Fruit fly (Drosophila melanogaster) whole organism, embryonic: ENCODE data around the gene CG1309.

Experiments
- Awh ChIP-seq: fragments of 200-800 bp; sonication (Bioruptor generic); IDR thresholded peaks from 2 replicates; pipeline ENCODE4, ENCODE4 v1.3.6; 2022; ENCODE audit warnings: missing biosample characterization, missing genetic modification characterization
- CG10543 ChIP-seq: fragments of 200-800 bp; sonication (Bioruptor generic); optimal IDR thresholded peaks from 3 replicates; lab custom pipeline; 2017; ENCODE audit warnings: missing biosample characterization, mild to moderate bottlenecking, missing genetic modification characterization, moderate library complexity
- CG10959 ChIP-seq: fragments of 200-800 bp; sonication (Bioruptor generic); IDR thresholded peaks from 2 replicates; pipeline ENCODE4 v1.3.6; 2022; ENCODE audit warnings: missing biosample characterization, missing genetic modification characterization
- CG12104 ChIP-seq: fragments of 200-800 bp; sonication (Bioruptor generic); optimal IDR thresholded peaks from 3 replicates; lab custom pipeline; 2016; ENCODE audit warnings: missing biosample characterization, missing genetic modification characterization
- CG12219 ChIP-seq: fragments of 200-800 bp; sonication (Bioruptor generic); optimal IDR thresholded peaks from 3 replicates; lab custom pipeline; 2018; ENCODE audit warnings: missing biosample characterization, mild to moderate bottlenecking, missing genetic modification characterization
- CG14441 ChIP-seq: fragments of 200-800 bp; sonication (Bioruptor generic); IDR thresholded peaks from 2 replicates; pipeline ENCODE4 v1.3.6; 2022; ENCODE audit warnings: missing biosample characterization, missing genetic modification characterization
- CG1603 ChIP-seq: fragments of 200-800 bp; sonication (Bioruptor generic); optimal IDR thresholded peaks from 2 replicates; lab custom pipeline; 2019; ENCODE audit warnings: missing biosample characterization, mild to moderate bottlenecking, missing genetic modification characterization, moderate library complexity
- CG1647 ChIP-seq: fragments of 200-800 bp; sonication (Bioruptor generic); optimal IDR thresholded peaks from 3 replicates; lab custom pipeline; 2016; ENCODE audit warnings: missing biosample characterization, missing genetic modification characterization
- CG16779 ChIP-seq: fragments of 200-800 bp; sonication (Bioruptor generic); IDR thresholded peaks from 2 replicates; pipeline ENCODE4 v1.3.6; 2022; ENCODE audit warnings: missing biosample characterization, missing genetic modification characterization
- CG17829 ChIP-seq: fragments of 200-800 bp; optimal IDR thresholded peaks from 2 replicates; lab custom pipeline; 2019; ENCODE audit warnings: missing biosample characterization, mild to moderate bottlenecking, missing genetic modification characterization, moderate library complexity
- CG2678 ChIP-seq: fragments of 200-800 bp; sonication (Bioruptor generic); optimal IDR thresholded peaks from 3 replicates; lab custom pipeline; 2019; ENCODE audit warnings: missing biosample characterization, mild to moderate bottlenecking, missing genetic modification characterization, moderate library complexity
- CG32532 ChIP-seq: fragments of 200-800 bp; sonication (Bioruptor generic); IDR thresholded peaks from 2 replicates; pipeline ENCODE4 v1.3.6; 2022; ENCODE audit warnings: missing biosample characterization, missing genetic modification characterization
- CG5180 ChIP-seq: fragments of 200-800 bp; sonication (Bioruptor generic); optimal IDR thresholded peaks from 3 replicates; lab custom pipeline; 2017; ENCODE audit warnings: missing biosample characterization, missing genetic modification characterization, mild to moderate bottlenecking, moderate library complexity, missing genetic modification reagents
- CG5245 ChIP-seq: fragments of 200-800 bp; sonication (Bioruptor generic); optimal IDR thresholded peaks from 3 replicates; lab custom pipeline; 2016; ENCODE audit warnings: missing biosample characterization, missing genetic modification characterization
- CG6791 ChIP-seq: fragments of 200-800 bp; sonication (Bioruptor generic); IDR thresholded peaks from 3 replicates; pipeline ENCODE4 v1.3.6; 2022; ENCODE audit warnings: missing biosample characterization, missing genetic modification characterization; ENCODE audit not compliant: partially characterized antibody
- CG6813 ChIP-seq: fragments of 200-800 bp; sonication (Bioruptor generic); optimal IDR thresholded peaks from 2 replicates; lab custom pipeline; 2017; ENCODE audit warnings: missing biosample characterization, missing genetic modification characterization, mild to moderate bottlenecking, moderate library complexity, missing genetic modification reagents
- CG7987 ChIP-seq: fragments of 200-800 bp; sonication (Bioruptor generic); optimal IDR thresholded peaks from 2 replicates; lab custom pipeline; 2018; ENCODE audit warnings: missing biosample characterization, mild to moderate bottlenecking, missing genetic modification characterization, moderate library complexity
- Fer1 ChIP-seq: fragments of 200-800 bp; sonication (Bioruptor generic); optimal IDR thresholded peaks from 2 replicates; lab custom pipeline; 2017; ENCODE audit warnings: missing biosample characterization, mild to moderate bottlenecking, missing genetic modification characterization
- Hey ChIP-seq: fragments of 200-800 bp; sonication (Bioruptor generic); optimal IDR thresholded peaks from 3 replicates; lab custom pipeline; 2018; ENCODE audit warnings: missing biosample characterization, mild to moderate bottlenecking, missing genetic modification characterization
- HmgZ ChIP-seq: fragments of 200-800 bp; sonication (Bioruptor generic); optimal IDR thresholded peaks from 2 replicates; lab custom pipeline; 2018; ENCODE audit warnings: missing biosample characterization, mild to moderate bottlenecking, missing genetic modification characterization
- Hr78 ChIP-seq, 2 experiments: fragments of 200-800 bp in 1 of 2; fragments of >200 bp in 1 of 2; sonication (Bioruptor generic) in 1 of 2; optimal IDR thresholded peaks; 2 replicates each; lab custom pipeline; 2017 to 2019; ENCODE audit warnings: missing biosample characterization in 2 of 2, missing genetic modification characterization in 2 of 2, mild to moderate bottlenecking in 1 of 2, moderate library complexity in 1 of 2
- Med ChIP-seq: fragments of 200-800 bp; sonication (Bioruptor generic); peaks from one replicate; lab custom pipeline; 2016; ENCODE audit warnings: missing biosample characterization, missing genetic modification characterization, mild to moderate bottlenecking, inconsistent platforms, moderate library complexity
- Nf-YC ChIP-seq: fragments of 200-800 bp; optimal IDR thresholded peaks from 3 replicates; lab custom pipeline; 2019; ENCODE audit warnings: missing biosample characterization, mild to moderate bottlenecking, missing genetic modification characterization, moderate library complexity
- Optix ChIP-seq: fragments of 200-800 bp; sonication (Bioruptor generic); IDR thresholded peaks from 3 replicates; pipeline ENCODE4 v1.3.6; 2022; ENCODE audit warnings: missing biosample characterization, missing genetic modification characterization
- Rfx ChIP-seq: fragments of 200-800 bp; sonication (Bioruptor generic); IDR thresholded peaks from 2 replicates; pipeline ENCODE4 v1.3.6; 2022; ENCODE audit warnings: missing biosample characterization, missing genetic modification characterization
- Stat92E ChIP-seq, 3 experiments: fragments of >200 bp in 2 of 3; fragments of 200-800 bp in 1 of 3; sonication (Bioruptor generic) in 1 of 3; optimal IDR thresholded peaks; 2 replicates each; lab custom pipeline; 2017 to 2019; ENCODE audit warnings: missing biosample characterization in 3 of 3, missing genetic modification characterization in 3 of 3, mild to moderate bottlenecking in 1 of 3, moderate library complexity in 1 of 3
- Trl ChIP-seq, 3 experiments: fragments of >200 bp in 2 of 3; fragments of 200-800 bp in 1 of 3; sonication (Bioruptor generic) in 1 of 3; optimal IDR thresholded peaks; 2 replicates in 1 of 3; 3 replicates in 2 of 3; lab custom pipeline; 2016 to 2017; ENCODE audit warnings: missing biosample characterization in 1 of 3, missing genetic modification characterization in 1 of 3
- abd-A ChIP-seq: fragments of 200-800 bp; sonication (Bioruptor generic); optimal IDR thresholded peaks from 3 replicates; lab custom pipeline; 2019; ENCODE audit warnings: missing biosample characterization, mild to moderate bottlenecking, missing genetic modification characterization, moderate library complexity
- ara ChIP-seq: fragments of 200-800 bp; sonication (Bioruptor generic); IDR thresholded peaks from 2 replicates; pipeline ENCODE4 v1.3.6; 2022; ENCODE audit warnings: missing biosample characterization, missing genetic modification characterization
- bigmax ChIP-seq: fragments of 200-800 bp; sonication (Bioruptor generic); optimal IDR thresholded peaks from 2 replicates; lab custom pipeline; 2018; ENCODE audit warnings: missing biosample characterization, mild to moderate bottlenecking, missing genetic modification characterization
- cg ChIP-seq: fragments of 200-800 bp; sonication (Bioruptor generic); optimal IDR thresholded peaks from 3 replicates; lab custom pipeline; 2019; ENCODE audit warnings: missing biosample characterization, mild to moderate bottlenecking, missing genetic modification characterization, moderate library complexity
- chinmo ChIP-seq: fragments of 200-800 bp; sonication (Bioruptor generic); IDR thresholded peaks from 4 replicates; pipeline ENCODE4 v1.3.6; 2022; ENCODE audit warnings: missing biosample characterization, missing genetic modification characterization; ENCODE audit not compliant: partially characterized antibody
- cwo ChIP-seq: fragments of 200-800 bp; sonication (Bioruptor generic); optimal IDR thresholded peaks from 3 replicates; lab custom pipeline; 2017; ENCODE audit warnings: missing biosample characterization, missing genetic modification characterization, mild to moderate bottlenecking, moderate library complexity, missing genetic modification reagents
- fd102C ChIP-seq: fragments of 200-800 bp; sonication (Bioruptor generic); optimal IDR thresholded peaks from 2 replicates; lab custom pipeline; 2018; ENCODE audit warnings: missing biosample characterization, mild to moderate bottlenecking, missing genetic modification characterization, moderate library complexity
- grau ChIP-seq: fragments of 200-800 bp; optimal IDR thresholded peaks from 3 replicates; lab custom pipeline; 2019; ENCODE audit warnings: missing biosample characterization, mild to moderate bottlenecking, missing genetic modification characterization, moderate library complexity
- grn ChIP-seq: fragments of 200-800 bp; sonication (Bioruptor generic); optimal IDR thresholded peaks from 3 replicates; lab custom pipeline; 2017; ENCODE audit warnings: missing biosample characterization, missing genetic modification characterization
- hbn ChIP-seq: fragments of 200-800 bp; sonication (Bioruptor generic); IDR thresholded peaks from 2 replicates; pipeline ENCODE4 v1.3.6; 2022; ENCODE audit warnings: missing biosample characterization, missing genetic modification characterization; ENCODE audit not compliant: partially characterized antibody
- jumu ChIP-seq: fragments of 200-800 bp; sonication (Bioruptor generic); optimal IDR thresholded peaks from 3 replicates; lab custom pipeline; 2016; ENCODE audit warnings: missing biosample characterization, missing genetic modification characterization
- kay ChIP-seq: fragments of 200-800 bp; sonication (Bioruptor generic); optimal IDR thresholded peaks from 2 replicates; lab custom pipeline; 2016; ENCODE audit warnings: missing biosample characterization, missing genetic modification characterization
- kni ChIP-seq: fragments of 200-800 bp; sonication (Bioruptor generic); optimal IDR thresholded peaks from 3 replicates; lab custom pipeline; 2017; ENCODE audit warnings: mild to moderate bottlenecking, missing biosample characterization, missing genetic modification reagents, missing genetic modification characterization
- lab ChIP-seq: fragments of 200-800 bp; sonication (Bioruptor generic); optimal IDR thresholded peaks from 3 replicates; lab custom pipeline; 2017; ENCODE audit warnings: missing biosample characterization, missing genetic modification characterization, mild to moderate bottlenecking, moderate library complexity, missing genetic modification reagents
- nom ChIP-seq: fragments of 200-800 bp; sonication (Bioruptor generic); optimal IDR thresholded peaks from 2 replicates; lab custom pipeline; 2017; ENCODE audit warnings: missing biosample characterization, missing genetic modification characterization, mild to moderate bottlenecking, moderate library complexity, missing genetic modification reagents
- odd ChIP-seq: fragments of 200-800 bp; sonication (Bioruptor generic); optimal IDR thresholded peaks from 2 replicates; lab custom pipeline; 2017; ENCODE audit warnings: missing biosample characterization, mild to moderate bottlenecking, missing genetic modification characterization
- so ChIP-seq: fragments of 200-800 bp; sonication (Bioruptor generic); IDR thresholded peaks from 3 replicates; pipeline ENCODE4 v1.3.6; 2022; ENCODE audit warnings: missing biosample characterization, missing genetic modification characterization
- sug ChIP-seq: fragments of 200-800 bp; optimal IDR thresholded peaks from 2 replicates; lab custom pipeline; 2019; ENCODE audit warnings: missing biosample characterization, mild to moderate bottlenecking, missing genetic modification characterization, moderate library complexity
- twi ChIP-seq: fragments of 200-800 bp; optimal IDR thresholded peaks from 2 replicates; lab custom pipeline; 2019; ENCODE audit warnings: missing biosample characterization, mild to moderate bottlenecking, missing genetic modification characterization, moderate library complexity
- vvl ChIP-seq: fragments of 200-800 bp; sonication (Bioruptor generic); IDR thresholded peaks from 2 replicates; pipeline ENCODE4 v1.3.6; 2022; ENCODE audit warnings: missing biosample characterization, missing genetic modification characterization
- wdn ChIP-seq: fragments of 200-800 bp; sonication (Bioruptor generic); IDR thresholded peaks from 2 replicates; pipeline ENCODE4 v1.3.6; 2022; ENCODE audit warnings: missing biosample characterization, missing genetic modification characterization

The CG1309 gene

dm6 chr3L:4221226-4221770 lies 37.9 kb upstream of the CG1309 start (continued):
- TF ChIP-seq Stat92E (GFP tag; optimal IDR thresholded peaks at IDR 0.05; lab: Kevin White, UChicago) = peak in 1 of 3 experiments; percentile 10
- peak; percentile 17 for TF ChIP-seq Hey
- TF ChIP-seq cg (GFP tag; lab: Kevin White, UChicago) = peak; percentile 70
- peak; percentile 95 for TF ChIP-seq sug (tag; lab: Kevin White, UChicago)
- TF ChIP-seq kni = peak; percentile 13
- peak; percentile 34 for TF ChIP-seq twi (tag; lab: Kevin White, UChicago)
- 0 out of 3 replicates have a peak, but pooled peaks have one; percentile 33 for TF ChIP-seq CG6791 (GFP tag; lab: Robert Waterston, UW)
- TF ChIP-seq CG1647 (GFP tag; lab: Kevin White, UChicago) = no peak
- TF ChIP-seq grn = peak; percentile 84
- TF ChIP-seq CG17829 (tag; lab: Kevin White, UChicago) = no peak
- peak; percentile 42; the same call in 1 of the 2 replicates for TF ChIP-seq vvl (GFP tag; lab: Robert Waterston, UW)
- no peak for TF ChIP-seq CG1603 (tag; lab: Kevin White, UChicago)
- peak; percentile 47 for TF ChIP-seq nom (GFP tag; lab: Kevin White, UChicago)
- TF ChIP-seq CG32532 (GFP tag; lab: Robert Waterston, UW) = peak; percentile 54; the same call in 1 of the 2 replicates
- peak; percentile 35 for TF ChIP-seq CG7987 (GFP tag; lab: Kevin White, UChicago)
- peak; percentile 31 for TF ChIP-seq CG2678 (tag; lab: Kevin White, UChicago)
- 0 out of 3 replicates have a peak, but pooled peaks have one; percentile 41 for TF ChIP-seq so (GFP tag; lab: Robert Waterston, UW)
- peak; percentile 0 for TF ChIP-seq odd (GFP tag; lab: Kevin White, UChicago)
- TF ChIP-seq CG5245 (GFP tag; lab: Kevin White, UChicago) = no peak
- TF ChIP-seq bigmax (GFP tag; lab: Kevin White, UChicago) = no peak
- peak; percentile 14 for TF ChIP-seq CG5180 (GFP tag; lab: Kevin White, UChicago)
- TF ChIP-seq CG6813 = peak; percentile 9
- TF ChIP-seq lab = peak; percentile 81
- TF ChIP-seq HmgZ (tag; lab: Kevin White, UChicago) = peak; percentile 64
- peak; percentile 30 for TF ChIP-seq Med (GFP tag; lab: Kevin White, UChicago)
- peak; percentile 42; the same call in 1 of the 2 replicates for TF ChIP-seq Rfx
- TF ChIP-seq ara (GFP tag; lab: Robert Waterston, UW) = no peak
- TF ChIP-seq Nf-YC (tag; lab: Kevin White, UChicago) = peak; percentile 34
- peak; percentile 99 for TF ChIP-seq cwo (GFP tag; lab: Kevin White, UChicago)
- TF ChIP-seq CG10543 = peak; percentile 97
- TF ChIP-seq Trl (optimal IDR thresholded peaks at IDR 0.05; lab: Kevin White, UChicago) = no peak
- TF ChIP-seq Trl (GFP tag; optimal IDR thresholded peaks at IDR 0.05; lab: Kevin White, UChicago) = no peak
- peak; percentile 65; the same call in 1 of the 2 replicates for TF ChIP-seq Awh (GFP tag; lab: Robert Waterston, UW)
- no peak for TF ChIP-seq CG10959 (GFP tag; lab: Robert Waterston, UW)
- peak; percentile 96 for TF ChIP-seq chinmo (GFP tag; lab: Robert Waterston, UW)
- TF ChIP-seq CG12219 (GFP tag; lab: Kevin White, UChicago) = peak; percentile 43
- no peak for TF ChIP-seq fd102C (GFP tag; lab: Kevin White, UChicago)
- TF ChIP-seq abd-A (tag; lab: Kevin White, UChicago) = peak; percentile 93
- no peak for TF ChIP-seq jumu
- no peak for TF ChIP-seq wdn (GFP tag; lab: Robert Waterston, UW)
- peak; percentile 37; the same call in 1 of the 2 replicates for TF ChIP-seq CG14441 (GFP tag; lab: Robert Waterston, UW)
- no peak for TF ChIP-seq CG16779 (GFP tag; lab: Robert Waterston, UW)
- peak; percentile 6 for TF ChIP-seq Fer1 (GFP tag; lab: Kevin White, UChicago)
- no peak for TF ChIP-seq hbn (GFP tag; lab: Robert Waterston, UW)
- TF ChIP-seq Hr78 (GFP tag; optimal IDR thresholded peaks at IDR 0.05; lab: Kevin White, UChicago) = peak in 1 of 2 experiments; percentile 82
- TF ChIP-seq grau (tag; lab: Kevin White, UChicago) = no peak
- no peak for TF ChIP-seq CG12104
- peak; percentile 52 for TF ChIP-seq kay (GFP tag; lab: Kevin White, UChicago)
- no peak for TF ChIP-seq Optix (GFP tag; lab: Robert Waterston, UW)
